Worm (Caenorhabditis elegans) whole organism, L3 larva: ENCODE measurements around the gene col-104.

ENCODE experiments used
- R02D3.7 ChIP-seq: fragments of 150-350 bp; optimal IDR thresholded peaks from 2 replicates; lab custom pipeline; 2014; ENCODE audit warnings: missing biosample characterization, missing genetic modification characterization
- aly-2 ChIP-seq: fragments of 150-350 bp; optimal IDR thresholded peaks from 2 replicates; lab custom pipeline; 2014; ENCODE audit warnings: missing biosample characterization, missing genetic modification characterization
- ama-1 ChIP-seq: fragments of 150-350 bp; optimal IDR thresholded peaks from 2 replicates; lab custom pipeline; 2018
- ceh-16 ChIP-seq: sonication (generic microtip); optimal IDR thresholded peaks from 2 replicates; lab custom pipeline; 2017; ENCODE audit warnings: missing biosample characterization, missing genetic modification characterization
- ceh-28 ChIP-seq: fragments of 150-350 bp; optimal IDR thresholded peaks from 2 replicates; lab custom pipeline; 2014; ENCODE audit warnings: missing biosample characterization, missing genetic modification reagents, missing genetic modification characterization
- daf-12 ChIP-seq: fragments of 150-350 bp; optimal IDR thresholded peaks from 2 replicates; lab custom pipeline; 2014; ENCODE audit warnings: missing biosample characterization, missing genetic modification reagents, missing genetic modification characterization
- egl-5 ChIP-seq: fragments of 150-350 bp; optimal IDR thresholded peaks from 2 replicates; lab custom pipeline; 2017; ENCODE audit warnings: missing biosample characterization, missing genetic modification reagents, missing genetic modification characterization, inconsistent platforms
- elt-1 ChIP-seq: fragments of 150-350 bp; optimal IDR thresholded peaks from 2 replicates; lab custom pipeline; 2014; ENCODE audit warnings: missing biosample characterization, missing genetic modification characterization
- elt-2 ChIP-seq: sonication (generic microtip); optimal IDR thresholded peaks from 2 replicates; lab custom pipeline; 2016; ENCODE audit warnings: missing genetic modification reagents, mild to moderate bottlenecking, missing genetic modification characterization, missing compliant biosample characterization
- eor-1 ChIP-seq, 2 experiments: fragments of 150-350 bp; optimal IDR thresholded peaks; 2 replicates each; lab custom pipeline; 2014 to 2018; ENCODE audit warnings: missing biosample characterization in 2 of 2, missing genetic modification characterization in 2 of 2
- fkh-10 ChIP-seq: sonication (generic microtip); optimal IDR thresholded peaks from 2 replicates; lab custom pipeline; 2017; ENCODE audit warnings: missing biosample characterization, missing genetic modification reagents, missing genetic modification characterization
- fkh-2 ChIP-seq: fragments of 150-350 bp; optimal IDR thresholded peaks from 2 replicates; lab custom pipeline; 2014; ENCODE audit warnings: missing biosample characterization, missing genetic modification reagents, missing genetic modification characterization
- fos-1 ChIP-seq: fragments of 150-350 bp; optimal IDR thresholded peaks from 2 replicates; lab custom pipeline; 2014; ENCODE audit warnings: missing biosample characterization, missing genetic modification characterization
- hmg-11 ChIP-seq: sonication (generic microtip); optimal IDR thresholded peaks from 2 replicates; lab custom pipeline; 2016; ENCODE audit warnings: missing genetic modification characterization, missing compliant biosample characterization
- jun-1 ChIP-seq: fragments of 150-350 bp; optimal IDR thresholded peaks from 2 replicates; lab custom pipeline; 2014; ENCODE audit warnings: missing biosample characterization, missing genetic modification reagents, missing genetic modification characterization
- lin-39 ChIP-seq: fragments of 150-350 bp; optimal IDR thresholded peaks from 2 replicates; lab custom pipeline; 2018; ENCODE audit warnings: missing biosample characterization, missing genetic modification reagents, missing genetic modification characterization
- lsy-12 ChIP-seq: sonication (generic microtip); optimal IDR thresholded peaks from 2 replicates; lab custom pipeline; 2016; ENCODE audit warnings: mild to moderate bottlenecking, missing genetic modification characterization, missing compliant biosample characterization
- mml-1 ChIP-seq: fragments of 150-350 bp; sonication (generic microtip); optimal IDR thresholded peaks from 3 replicates; lab custom pipeline; 2014; ENCODE audit warnings: missing biosample characterization, missing genetic modification characterization
- nfya-1 ChIP-seq: sonication (generic microtip); optimal IDR thresholded peaks from 2 replicates; lab custom pipeline; 2017; ENCODE audit warnings: missing genetic modification characterization, mild to moderate bottlenecking, missing compliant biosample characterization, antibody characterized with exemption, moderate library complexity; ENCODE audit not compliant: insufficient read depth
- nhr-11 ChIP-seq: fragments of 150-350 bp; optimal IDR thresholded peaks from 2 replicates; lab custom pipeline; 2014; ENCODE audit warnings: missing biosample characterization, missing genetic modification characterization
- nhr-12 ChIP-seq: fragments of 150-350 bp; optimal IDR thresholded peaks from 2 replicates; lab custom pipeline; 2014; ENCODE audit warnings: missing biosample characterization, missing genetic modification characterization
- nhr-23 ChIP-seq: fragments of 150-350 bp; optimal IDR thresholded peaks from 2 replicates; lab custom pipeline; 2014; ENCODE audit warnings: missing biosample characterization, missing genetic modification reagents, missing genetic modification characterization
- nhr-237 ChIP-seq: fragments of 150-350 bp; optimal IDR thresholded peaks from 2 replicates; lab custom pipeline; 2014; ENCODE audit warnings: missing biosample characterization, missing genetic modification characterization
- nhr-25 ChIP-seq: sonication (generic microtip); optimal IDR thresholded peaks from 2 replicates; lab custom pipeline; 2017; ENCODE audit warnings: missing biosample characterization, missing genetic modification characterization
- nhr-43 ChIP-seq: sonication (generic microtip); optimal IDR thresholded peaks from 2 replicates; lab custom pipeline; 2016; ENCODE audit warnings: mild to moderate bottlenecking, missing genetic modification characterization, missing compliant biosample characterization; ENCODE audit not compliant: poor library complexity, severe bottlenecking
- nhr-77 ChIP-seq: fragments of 150-350 bp; optimal IDR thresholded peaks from 2 replicates; lab custom pipeline; 2014; ENCODE audit warnings: missing biosample characterization, missing genetic modification characterization
- pha-4 ChIP-seq: fragments of 150-350 bp; optimal IDR thresholded peaks from 2 replicates; lab custom pipeline; 2014; ENCODE audit warnings: missing biosample characterization, missing genetic modification reagents, missing genetic modification characterization
- skn-1 ChIP-seq: fragments of 150-350 bp; optimal IDR thresholded peaks from 2 replicates; lab custom pipeline; 2014; ENCODE audit warnings: missing biosample characterization, missing genetic modification characterization
- snpc-4 ChIP-seq: fragments of 150-350 bp; optimal IDR thresholded peaks from 2 replicates; lab custom pipeline; 2014; ENCODE audit warnings: missing biosample characterization, missing genetic modification characterization
- tbx-2 ChIP-seq: sonication (generic microtip); optimal IDR thresholded peaks from 2 replicates; lab custom pipeline; 2016; ENCODE audit warnings: mild to moderate bottlenecking, missing genetic modification characterization, missing compliant biosample characterization
- unc-62 ChIP-seq: fragments of 150-350 bp; sonication (generic microtip); optimal IDR thresholded peaks from 4 replicates; lab custom pipeline; 2014; ENCODE audit warnings: missing biosample characterization, missing genetic modification reagents, missing genetic modification characterization
- ztf-11 ChIP-seq: fragments of 150-350 bp; optimal IDR thresholded peaks from 2 replicates; lab custom pipeline; 2014; ENCODE audit warnings: missing biosample characterization, missing genetic modification characterization
- ztf-4 ChIP-seq: fragments of 150-350 bp; optimal IDR thresholded peaks from 2 replicates; lab custom pipeline; 2014; ENCODE audit warnings: missing biosample characterization, missing genetic modification characterization

The col-104 gene

ce11 chrIV:1377699-1378098 is 22.6 kb upstream of the col-104 start:
- TF ChIP-seq eor-1 (tag; optimal IDR thresholded peaks at IDR 0.05; lab: Kevin White, UChicago), result no peak
- TF ChIP-seq nhr-237 (tag; lab: Kevin White, UChicago), result no peak
- no peak for TF ChIP-seq nhr-43
- TF ChIP-seq ama-1 (lab: Kevin White, UChicago), result no peak
- TF ChIP-seq jun-1 (tag; lab: Kevin White, UChicago), result no peak
- TF ChIP-seq lin-39 (tag; lab: Kevin White, UChicago), result no peak
- no peak for TF ChIP-seq fkh-10 (GFP tag; lab: Kevin White, UChicago)
- TF ChIP-seq ceh-28 (tag; lab: Kevin White, UChicago), result no peak
- TF ChIP-seq skn-1, result no peak
- no peak for TF ChIP-seq ceh-16 (tag; lab: Kevin White, UChicago)
- no peak for TF ChIP-seq egl-5 (tag; lab: Kevin White, UChicago)
- TF ChIP-seq ztf-11 (tag; lab: Kevin White, UChicago), result no peak

DNA sequence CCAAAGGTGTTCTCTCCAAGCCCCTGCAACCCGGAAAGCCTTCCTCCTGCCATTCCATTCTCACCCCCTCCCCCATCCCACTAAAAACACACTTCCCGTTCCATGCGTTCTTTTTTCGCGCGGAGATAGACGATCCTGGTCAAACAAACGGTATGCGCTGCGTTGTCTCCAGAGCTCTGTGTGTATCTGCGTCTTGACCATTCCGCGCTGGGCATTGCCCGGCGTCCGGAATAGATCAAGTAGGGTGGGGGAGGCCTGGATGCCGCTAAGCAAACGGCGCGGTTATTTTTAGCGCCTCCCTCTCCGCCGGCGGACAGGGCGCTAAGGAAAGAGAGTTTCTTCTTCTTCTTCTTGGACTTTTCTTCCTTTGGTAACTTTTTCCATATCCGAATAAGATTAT is 20.2 kb upstream of the col-104 start:
- no peak for TF ChIP-seq ceh-28 (tag; lab: Kevin White, UChicago)
- TF ChIP-seq ztf-4 (tag; lab: Kevin White, UChicago), result no peak
- TF ChIP-seq nhr-23 (tag; lab: Kevin White, UChicago), result no peak
- no peak for TF ChIP-seq lin-39 (tag; lab: Kevin White, UChicago)
- no peak for TF ChIP-seq lsy-12
- no peak for TF ChIP-seq R02D3.7 (tag; lab: Kevin White, UChicago)
- no peak for TF ChIP-seq snpc-4 (tag; lab: Kevin White, UChicago)
- TF ChIP-seq daf-12 (tag; lab: Kevin White, UChicago), result no peak
- TF ChIP-seq aly-2, result no peak
- TF ChIP-seq, all 47 proteins: peak for 0

DNA sequence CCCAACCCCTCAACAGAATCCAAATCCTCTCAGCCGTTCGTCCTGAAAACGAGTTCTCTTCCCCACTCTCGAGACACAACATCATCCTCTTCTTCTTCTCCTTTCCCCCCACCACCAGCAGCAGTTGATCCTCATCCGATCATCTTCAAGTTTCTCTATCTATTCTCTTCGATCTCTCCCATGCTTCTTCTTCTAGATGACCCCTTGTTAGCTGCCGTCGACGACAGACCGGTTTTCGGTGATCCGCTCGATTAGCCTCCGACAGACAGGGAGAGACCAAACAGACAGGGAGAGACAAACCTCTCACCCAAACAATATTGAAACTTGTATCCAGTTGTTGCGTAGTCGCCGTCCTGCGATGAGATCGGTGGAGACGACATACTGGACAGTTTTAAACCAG is 16.2 kb upstream of the col-104 start:
- TF ChIP-seq elt-1 (peak; percentile 40), nhr-11 (tag; lab: Kevin White, UChicago) (no peak), tbx-2 (tag; lab: Kevin White, UChicago) (no peak), pha-4 (tag; lab: Kevin White, UChicago) (no peak), nhr-25 (tag; lab: Kevin White, UChicago) (peak; percentile 90), nhr-43 (peak; percentile 69), nhr-23 (tag; lab: Kevin White, UChicago) (peak; percentile 91), hmg-11 (tag; lab: Kevin White, UChicago) (no peak), egl-5 (tag; lab: Kevin White, UChicago) (no peak)

ce11 chrIV:1367041-1367440 is 11.9 kb upstream of the col-104 start:
- TF ChIP-seq nhr-11 (tag; lab: Kevin White, UChicago), result no peak
- no peak for TF ChIP-seq lin-39 (tag; lab: Kevin White, UChicago)
- TF ChIP-seq ceh-28 (tag; lab: Kevin White, UChicago), result no peak
- TF ChIP-seq nfya-1 (tag; lab: Kevin White, UChicago), result no peak
- TF ChIP-seq elt-2, result no peak
- no peak for TF ChIP-seq pha-4 (tag; lab: Kevin White, UChicago)
- no peak for TF ChIP-seq unc-62
- no peak for TF ChIP-seq mml-1 (tag; lab: Kevin White, UChicago)

ce11 chrIV:1365771-1366170 is 10.7 kb upstream of the col-104 start:
- TF ChIP-seq snpc-4 (tag; lab: Kevin White, UChicago) (no peak), nhr-12 (tag; lab: Kevin White, UChicago) (no peak), nhr-237 (tag; lab: Kevin White, UChicago) (no peak), fkh-10 (GFP tag; lab: Kevin White, UChicago) (no peak), ceh-16 (tag; lab: Kevin White, UChicago) (no peak), nhr-77 (tag; lab: Kevin White, UChicago) (no peak), fos-1 (tag; lab: Kevin White, UChicago) (no peak), aly-2 (no peak), fkh-2 (tag; lab: Kevin White, UChicago) (no peak)
